Worm (Caenorhabditis elegans) whole organism, mixed stage, embryonic: ENCODE data around the gene dyf-13.
"Not testable (repeated sequence)": the region's sequence is repeated elsewhere in the genome, so short reads cannot be mapped to it uniquely, and the experiment has no call there.

ENCODE experiments used
- ces-1 ChIP-seq: fragments of 150-350 bp; optimal IDR thresholded peaks from 2 replicates; lab custom pipeline; 2014; ENCODE audit warnings: missing biosample characterization, missing genetic modification reagents, missing genetic modification characterization
- elt-1 ChIP-seq: sonication (generic microtip); optimal IDR thresholded peaks from 2 replicates; lab custom pipeline; 2017; ENCODE audit warnings: missing genetic modification characterization, mild to moderate bottlenecking, missing compliant biosample characterization, antibody characterized with exemption, moderate library complexity, borderline replicate concordance; ENCODE audit not compliant: insufficient read depth
- elt-3 ChIP-seq: fragments of 150-350 bp; optimal IDR thresholded peaks from 2 replicates; lab custom pipeline; 2014; ENCODE audit warnings: missing biosample characterization, missing genetic modification characterization
- flh-1 ChIP-seq: fragments of 200-800 bp; sonication (Bioruptor generic); optimal IDR thresholded peaks from 2 replicates; lab custom pipeline; 2018; ENCODE audit warnings: mild to moderate bottlenecking, missing genetic modification characterization, moderate library complexity, missing compliant biosample characterization
- ham-2 ChIP-seq: fragments of 200-800 bp; sonication (Bioruptor generic); optimal IDR thresholded peaks from 2 replicates; lab custom pipeline; 2018; ENCODE audit warnings: mild to moderate bottlenecking, missing genetic modification characterization, missing compliant biosample characterization
- unc-120 ChIP-seq: sonication (generic microtip); optimal IDR thresholded peaks from 2 replicates; lab custom pipeline; 2017; ENCODE audit warnings: missing genetic modification characterization, missing compliant biosample characterization; ENCODE audit not compliant: poor library complexity, severe bottlenecking
- ztf-11 ChIP-seq: fragments of 150-350 bp; optimal IDR thresholded peaks from 2 replicates; lab custom pipeline; 2014; ENCODE audit warnings: missing biosample characterization, missing genetic modification characterization

ce11 chrII:7153095-7153494 lies 18.1 kb downstream of the dyf-13 start:
- TF ChIP-seq elt-3 (tag; lab: Kevin White, UChicago); unc-120 (tag; lab: Kevin White, UChicago); ztf-11 (tag; lab: Kevin White, UChicago); ham-2 (GFP tag; lab: Kevin White, UChicago); flh-1; ces-1 (GFP tag; lab: Kevin White, UChicago); elt-1: not testable (repeated sequence)
